Fruit fly (Drosophila melanogaster) whole organism, prepupa: ENCODE results near the gene CG13244.

ENCODE experiments used
- CG10669 ChIP-seq: fragments of 200-800 bp; sonication (Bioruptor generic); optimal IDR thresholded peaks from 3 replicates; lab custom pipeline; 2018; ENCODE audit warnings: missing biosample characterization, mild to moderate bottlenecking, missing genetic modification characterization, moderate library complexity
- CG11294 ChIP-seq: fragments of 200-800 bp; sonication (Bioruptor generic); IDR thresholded peaks from 2 replicates; pipeline ENCODE4 v1.3.6; 2022; ENCODE audit warnings: missing biosample characterization, missing genetic modification characterization
- CG11902 ChIP-seq: fragments of 200-800 bp; sonication (Bioruptor generic); optimal IDR thresholded peaks from 3 replicates; lab custom pipeline; 2016; ENCODE audit warnings: missing biosample characterization, missing genetic modification characterization
- CG3032 ChIP-seq: fragments of 200-800 bp; optimal IDR thresholded peaks from 2 replicates; lab custom pipeline; 2019; ENCODE audit warnings: missing biosample characterization, mild to moderate bottlenecking, missing genetic modification characterization, moderate library complexity
- CG31627 ChIP-seq: fragments of 200-800 bp; sonication (Bioruptor generic); optimal IDR thresholded peaks from 3 replicates; lab custom pipeline; 2016; ENCODE audit warnings: missing biosample characterization, missing genetic modification characterization
- CG32006 ChIP-seq: fragments of 200-800 bp; sonication (Bioruptor generic); optimal IDR thresholded peaks from 3 replicates; lab custom pipeline; 2017; ENCODE audit warnings: missing biosample characterization, mild to moderate bottlenecking, missing genetic modification characterization
- CG34406 ChIP-seq: fragments of 200-800 bp; sonication (Bioruptor generic); optimal IDR thresholded peaks from 3 replicates; lab custom pipeline; 2016; ENCODE audit warnings: missing biosample characterization, missing genetic modification characterization
- CG3919 ChIP-seq: fragments of 200-800 bp; sonication (Bioruptor generic); optimal IDR thresholded peaks from 3 replicates; lab custom pipeline; 2016; ENCODE audit warnings: missing biosample characterization, missing genetic modification characterization
- CG6163 ChIP-seq: fragments of 200-800 bp; sonication (Bioruptor generic); IDR thresholded peaks from 3 replicates; pipeline ENCODE4 v1.3.6; 2022; ENCODE audit warnings: missing biosample characterization, missing genetic modification characterization
- CG6276 ChIP-seq: fragments of 200-800 bp; sonication (Bioruptor generic); optimal IDR thresholded peaks from 2 replicates; lab custom pipeline; 2017; ENCODE audit warnings: missing biosample characterization, mild to moderate bottlenecking, missing genetic modification characterization
- CG6808 ChIP-seq: fragments of 200-800 bp; sonication (Bioruptor generic); optimal IDR thresholded peaks from 3 replicates; lab custom pipeline; 2017; ENCODE audit warnings: missing biosample characterization, missing genetic modification characterization, mild to moderate bottlenecking, moderate library complexity, missing genetic modification reagents
- CG6854 ChIP-seq: fragments of 200-800 bp; sonication (Bioruptor generic); optimal IDR thresholded peaks from 2 replicates; lab custom pipeline; 2017; ENCODE audit warnings: missing biosample characterization, mild to moderate bottlenecking, missing genetic modification characterization
- CG8319 ChIP-seq: fragments of 200-800 bp; sonication (Bioruptor generic); optimal IDR thresholded peaks from 3 replicates; lab custom pipeline; 2016; ENCODE audit warnings: missing biosample characterization, missing genetic modification characterization
- CG8632 ChIP-seq: fragments of 200-800 bp; sonication (Bioruptor generic); optimal IDR thresholded peaks from 3 replicates; lab custom pipeline; 2016; ENCODE audit warnings: missing biosample characterization, missing genetic modification characterization
- Eip75B ChIP-seq: fragments of 200-800 bp; sonication (Bioruptor generic); optimal IDR thresholded peaks from 3 replicates; lab custom pipeline; 2016; ENCODE audit warnings: missing biosample characterization, missing genetic modification characterization
- Eip93F ChIP-seq: fragments of 200-800 bp; sonication (Bioruptor generic); optimal IDR thresholded peaks from 2 replicates; lab custom pipeline; 2016; ENCODE audit warnings: missing biosample characterization, mild to moderate bottlenecking, missing genetic modification characterization
- Ets21C ChIP-seq: fragments of 200-800 bp; sonication (Bioruptor generic); optimal IDR thresholded peaks from 3 replicates; lab custom pipeline; 2016; ENCODE audit warnings: missing biosample characterization, missing genetic modification characterization
- Ets96B ChIP-seq: fragments of 200-800 bp; optimal IDR thresholded peaks from 2 replicates; lab custom pipeline; 2019; ENCODE audit warnings: missing biosample characterization, mild to moderate bottlenecking, missing genetic modification characterization, moderate library complexity
- Gug ChIP-seq: fragments of 200-800 bp; sonication (Bioruptor generic); IDR thresholded peaks from 2 replicates; pipeline ENCODE4 v1.3.6; 2022; ENCODE audit warnings: missing biosample characterization, missing genetic modification characterization
- Hr38 ChIP-seq: sonication (Bioruptor generic); optimal IDR thresholded peaks from 2 replicates; lab custom pipeline; 2016; ENCODE audit warnings: missing biosample characterization, missing genetic modification characterization
- Hr4 ChIP-seq: fragments of 200-800 bp; sonication (Bioruptor generic); optimal IDR thresholded peaks from 3 replicates; lab custom pipeline; 2016; ENCODE audit warnings: missing biosample characterization, missing genetic modification characterization
- Lpt ChIP-seq: fragments of 200-800 bp; sonication (Bioruptor generic); optimal IDR thresholded peaks from 3 replicates; lab custom pipeline; 2016; ENCODE audit warnings: missing biosample characterization, missing genetic modification characterization
- Met ChIP-seq: fragments of 200-800 bp; sonication (Bioruptor generic); optimal IDR thresholded peaks from 3 replicates; lab custom pipeline; 2016; ENCODE audit warnings: missing biosample characterization, missing genetic modification characterization
- OdsH ChIP-seq: fragments of 200-800 bp; sonication (Bioruptor generic); optimal IDR thresholded peaks from 3 replicates; lab custom pipeline; 2016; ENCODE audit warnings: missing biosample characterization, missing genetic modification characterization
- Smox ChIP-seq: fragments of 200-800 bp; sonication (Bioruptor generic); optimal IDR thresholded peaks from 3 replicates; lab custom pipeline; 2016; ENCODE audit warnings: missing biosample characterization, missing genetic modification characterization
- Sox102F ChIP-seq: fragments of 200-800 bp; sonication (Bioruptor generic); optimal IDR thresholded peaks from 2 replicates; lab custom pipeline; 2016; ENCODE audit warnings: missing biosample characterization, mild to moderate bottlenecking, missing genetic modification characterization
- Sox15 ChIP-seq: fragments of 200-800 bp; sonication (Bioruptor generic); optimal IDR thresholded peaks from 3 replicates; lab custom pipeline; 2016; ENCODE audit warnings: missing biosample characterization, missing genetic modification characterization
- achi ChIP-seq: fragments of 200-800 bp; sonication (Bioruptor generic); optimal IDR thresholded peaks from 3 replicates; lab custom pipeline; 2016; ENCODE audit warnings: missing biosample characterization, missing genetic modification characterization
- acj6 ChIP-seq: fragments of 200-800 bp; sonication (Bioruptor generic); optimal IDR thresholded peaks from 3 replicates; lab custom pipeline; 2016; ENCODE audit warnings: missing biosample characterization, missing genetic modification characterization
- cyc ChIP-seq: fragments of 200-800 bp; sonication (Bioruptor generic); optimal IDR thresholded peaks from 3 replicates; lab custom pipeline; 2016; ENCODE audit warnings: missing biosample characterization, missing genetic modification characterization
- dac ChIP-seq: fragments of 200-800 bp; sonication (Bioruptor generic); optimal IDR thresholded peaks from 2 replicates; lab custom pipeline; 2017; ENCODE audit warnings: missing biosample characterization, mild to moderate bottlenecking, missing genetic modification characterization
- dsx ChIP-seq: fragments of 200-800 bp; optimal IDR thresholded peaks from 3 replicates; lab custom pipeline; 2019; ENCODE audit warnings: missing biosample characterization, mild to moderate bottlenecking, missing genetic modification characterization, moderate library complexity; ENCODE audit not compliant: poor library complexity, severe bottlenecking
- esn ChIP-seq: fragments of 200-800 bp; sonication (Bioruptor generic); optimal IDR thresholded peaks from 2 replicates; lab custom pipeline; 2016; ENCODE audit warnings: missing biosample characterization, mild to moderate bottlenecking, missing genetic modification characterization, moderate library complexity
- fd59A ChIP-seq: fragments of 200-800 bp; sonication (Bioruptor generic); optimal IDR thresholded peaks from 2 replicates; lab custom pipeline; 2017; ENCODE audit warnings: missing biosample characterization, mild to moderate bottlenecking, missing genetic modification characterization, missing genetic modification reagents
- fkh ChIP-seq: fragments of 200-800 bp; sonication (Bioruptor generic); optimal IDR thresholded peaks from 3 replicates; lab custom pipeline; 2017; ENCODE audit warnings: missing biosample characterization, mild to moderate bottlenecking, missing genetic modification characterization, moderate library complexity
- lz ChIP-seq: fragments of 200-800 bp; sonication (Bioruptor generic); optimal IDR thresholded peaks from 3 replicates; lab custom pipeline; 2016; ENCODE audit warnings: missing biosample characterization, missing genetic modification characterization
- net ChIP-seq: fragments of 200-800 bp; sonication (Bioruptor generic); optimal IDR thresholded peaks from 3 replicates; lab custom pipeline; 2016; ENCODE audit warnings: missing biosample characterization, missing genetic modification characterization
- pdm3 ChIP-seq: fragments of 200-800 bp; sonication (Bioruptor generic); optimal IDR thresholded peaks from 3 replicates; lab custom pipeline; 2016; ENCODE audit warnings: missing biosample characterization, missing genetic modification characterization
- salr ChIP-seq, 2 experiments: fragments of 200-800 bp; sonication (Bioruptor generic); optimal IDR thresholded peaks; 3 replicates each; lab custom pipeline; 2016 to 2018; ENCODE audit warnings: missing biosample characterization in 2 of 2, missing genetic modification characterization in 2 of 2, mild to moderate bottlenecking in 1 of 2
- spab ChIP-seq: fragments of 200-800 bp; sonication (Bioruptor generic); optimal IDR thresholded peaks from 2 replicates; lab custom pipeline; 2017; ENCODE audit warnings: missing biosample characterization, mild to moderate bottlenecking, missing genetic modification characterization, missing genetic modification reagents
- ss ChIP-seq, 2 experiments: fragments of 200-800 bp; sonication (Bioruptor generic); optimal IDR thresholded peaks; 2 replicates in 1 of 2; 3 replicates in 1 of 2; lab custom pipeline; 2017 to 2018; ENCODE audit warnings: mild to moderate bottlenecking in 2 of 2, missing biosample characterization in 2 of 2, missing genetic modification characterization in 2 of 2, moderate library complexity in 1 of 2
- svp ChIP-seq: fragments of 200-800 bp; sonication (Bioruptor generic); peaks from one replicate; lab custom pipeline; 2016; ENCODE audit warnings: missing biosample characterization, missing genetic modification characterization
- topi ChIP-seq: fragments of 200-800 bp; sonication (Bioruptor generic); optimal IDR thresholded peaks from 3 replicates; lab custom pipeline; 2016; ENCODE audit warnings: missing biosample characterization, missing genetic modification characterization

CG13244 gene

dm6 chr2L:15909277-15909674 is 7.4 kb upstream of the CG13244 start (continued):
- TF ChIP-seq salr (GFP tag; optimal IDR thresholded peaks at IDR 0.05; lab: Kevin White, UChicago) (no peak), Eip93F (GFP tag; lab: Kevin White, UChicago) (no peak), esn (no peak), fkh (GFP tag; lab: Kevin White, UChicago) (no peak), Ets96B (tag; lab: Kevin White, UChicago) (peak; percentile 77), CG3032 (peak; percentile 81), Sox102F (GFP tag; lab: Kevin White, UChicago) (no peak), Gug (GFP tag; lab: Robert Waterston, UW) (no peak), pdm3 (no peak), CG8632 (GFP tag; lab: Kevin White, UChicago) (peak; percentile 26), fd59A (GFP tag; lab: Kevin White, UChicago) (peak; percentile 53), Lpt (GFP tag; lab: Kevin White, UChicago) (no peak), Met (GFP tag; lab: Kevin White, UChicago) (no peak), spab (GFP tag; lab: Kevin White, UChicago) (peak; percentile 58), cyc (GFP tag; lab: Kevin White, UChicago) (no peak), svp (GFP tag; lab: Kevin White, UChicago) (peak; percentile 11), OdsH (GFP tag; lab: Kevin White, UChicago) (peak; percentile 40), ss (GFP tag; optimal IDR thresholded peaks at IDR 0.05; lab: Kevin White, UChicago) (peak; percentile 39 to 62), dac (GFP tag; lab: Kevin White, UChicago) (no peak), Hr4 (no peak)

dm6 chr2L:15909826-15910225 is 6.9 kb upstream of the CG13244 start:
- TF ChIP-seq CG31627 (GFP tag; lab: Kevin White, UChicago) (no peak), dac (GFP tag; lab: Kevin White, UChicago) (no peak), CG11902 (GFP tag; lab: Kevin White, UChicago) (no peak), fkh (GFP tag; lab: Kevin White, UChicago) (peak; percentile 96), pdm3 (no peak), salr (GFP tag; optimal IDR thresholded peaks at IDR 0.05; lab: Kevin White, UChicago) (no peak), CG11294 (no peak), acj6 (GFP tag; lab: Kevin White, UChicago) (no peak), dsx (no peak)

dm6 chr2L:15910937-15911590 is 5.6 kb upstream of the CG13244 start:
- TF ChIP-seq CG8319 (peak; percentile 97), CG3032 (peak; percentile 92), achi (peak; percentile 96), dsx (peak; percentile 91), salr (GFP tag; optimal IDR thresholded peaks at IDR 0.05; lab: Kevin White, UChicago) (peak; percentile 92), pdm3 (peak; percentile 98), OdsH (GFP tag; lab: Kevin White, UChicago) (peak; percentile 98), Ets96B (tag; lab: Kevin White, UChicago) (peak; percentile 96), Gug (GFP tag; lab: Robert Waterston, UW) (peak; percentile 89), topi (GFP tag; lab: Kevin White, UChicago) (peak; percentile 98), Sox102F (GFP tag; lab: Kevin White, UChicago) (peak; percentile 98), esn (peak; percentile 99), svp (GFP tag; lab: Kevin White, UChicago) (no peak), CG32006 (GFP tag; lab: Kevin White, UChicago) (peak; percentile 94), CG6808 (GFP tag; lab: Kevin White, UChicago) (peak; percentile 91), Hr38 (GFP tag; lab: Kevin White, UChicago) (peak; percentile 22), cyc (GFP tag; lab: Kevin White, UChicago) (peak; percentile 97), CG6163 (GFP tag; lab: Robert Waterston, UW) (peak; percentile 96), CG31627 (GFP tag; lab: Kevin White, UChicago) (peak; percentile 98), Eip75B (GFP tag; lab: Kevin White, UChicago) (peak; percentile 97), Ets21C (GFP tag; lab: Kevin White, UChicago) (peak; percentile 97), net (GFP tag; lab: Kevin White, UChicago) (peak; percentile 97), CG8632 (GFP tag; lab: Kevin White, UChicago) (peak; percentile 96), CG11294 (peak; percentile 88), fkh (GFP tag; lab: Kevin White, UChicago) (peak; percentile 70), CG6854 (peak; percentile 73), CG6276 (GFP tag; lab: Kevin White, UChicago) (peak; percentile 83), lz (GFP tag; lab: Kevin White, UChicago) (peak; percentile 99), CG10669 (GFP tag; lab: Kevin White, UChicago) (peak; percentile 95), CG3919 (GFP tag; lab: Kevin White, UChicago) (peak; percentile 95), ss (GFP tag; optimal IDR thresholded peaks at IDR 0.05; lab: Kevin White, UChicago) (peak; percentile 89 to 92), CG34406 (GFP tag; lab: Kevin White, UChicago) (peak; percentile 97), Sox15 (GFP tag; lab: Kevin White, UChicago) (peak; percentile 97), Smox (peak; percentile 97)
